Worm (Caenorhabditis elegans) whole organism, L4 larva: ENCODE results near the gene fah-1.
A peak's percentile ranks its signal among the peaks of the same experiment; 100 is the strongest.

Source experiments
- Y5F2A.4 ChIP-seq: fragments of 200-800 bp; sonication (Bioruptor generic); optimal IDR thresholded peaks from 2 replicates; lab custom pipeline; 2018; ENCODE audit warnings: mild to moderate bottlenecking, missing genetic modification characterization, missing compliant biosample characterization
- ceh-44 ChIP-seq: fragments of 200-800 bp; sonication (Bioruptor generic); IDR thresholded peaks from 2 replicates; pipeline ENCODE4 v1.3.6; 2022; ENCODE audit warnings: missing genetic modification reagents, missing genetic modification characterization, missing compliant biosample characterization
- dpl-1 ChIP-seq: fragments of 150-350 bp; optimal IDR thresholded peaks from 2 replicates; lab custom pipeline; 2014; ENCODE audit warnings: missing biosample characterization, missing genetic modification reagents, missing genetic modification characterization
- dve-1 ChIP-seq: sonication (generic microtip); optimal IDR thresholded peaks from 2 replicates; lab custom pipeline; 2017; ENCODE audit warnings: antibody characterized with exemption, mild to moderate bottlenecking, missing genetic modification characterization, missing compliant biosample characterization; ENCODE audit not compliant: insufficient read depth
- fos-1 ChIP-seq: fragments of 150-350 bp; optimal IDR thresholded peaks from 2 replicates; lab custom pipeline; 2014; ENCODE audit warnings: missing biosample characterization, missing genetic modification characterization
- hlh-11 ChIP-seq: fragments of 200-800 bp; sonication (Bioruptor generic); optimal IDR thresholded peaks from 2 replicates; lab custom pipeline; 2018; ENCODE audit warnings: mild to moderate bottlenecking, missing genetic modification characterization, missing compliant biosample characterization
- lsy-2 ChIP-seq, 2 experiments: fragments of 150-350 bp in 1 of 2; sonication (generic microtip) in 1 of 2; optimal IDR thresholded peaks; 2 replicates each; lab custom pipeline; 2014 to 2017; ENCODE audit warnings: missing biosample characterization in 2 of 2, missing genetic modification characterization in 2 of 2
- madf-9 ChIP-seq: fragments of 200-800 bp; sonication (Bioruptor generic); conservative IDR thresholded peaks from 2 replicates; pipeline ENCODE4 v1.3.6; 2022; ENCODE audit warnings: missing genetic modification reagents, missing genetic modification characterization, missing compliant biosample characterization
- nhr-237 ChIP-seq: sonication (generic microtip); optimal IDR thresholded peaks from 2 replicates; lab custom pipeline; 2017; ENCODE audit warnings: missing biosample characterization, missing genetic modification characterization
- snpc-4 ChIP-seq: fragments of 150-350 bp; optimal IDR thresholded peaks from 2 replicates; lab custom pipeline; 2014; ENCODE audit warnings: missing biosample characterization, missing genetic modification characterization
- unc-62 ChIP-seq, 3 experiments: fragments of 150-350 bp in 1 of 3; sonication (generic microtip); optimal IDR thresholded peaks in 2 of 3; peaks in 1 of 3; 1 replicate in 1 of 3; 2 replicates in 2 of 3; lab custom pipeline; 2014 to 2017; ENCODE audit warnings: missing biosample characterization in 3 of 3, missing genetic modification characterization in 3 of 3, missing genetic modification reagents in 3 of 3, missing genotype in 1 of 3
- zfp-3 ChIP-seq: fragments of 200-800 bp; sonication (Bioruptor generic); conservative IDR thresholded peaks from 2 replicates; pipeline ENCODE4 v1.3.6; 2022; ENCODE audit warnings: missing genetic modification reagents, missing genetic modification characterization, missing compliant biosample characterization
- zip-2 ChIP-seq: fragments of 150-350 bp; optimal IDR thresholded peaks from 2 replicates; lab custom pipeline; 2014; ENCODE audit warnings: missing biosample characterization, missing genetic modification characterization
- ztf-11 ChIP-seq: fragments of 150-350 bp; optimal IDR thresholded peaks from 2 replicates; lab custom pipeline; 2014; ENCODE audit warnings: missing biosample characterization, missing genetic modification characterization

DNA sequence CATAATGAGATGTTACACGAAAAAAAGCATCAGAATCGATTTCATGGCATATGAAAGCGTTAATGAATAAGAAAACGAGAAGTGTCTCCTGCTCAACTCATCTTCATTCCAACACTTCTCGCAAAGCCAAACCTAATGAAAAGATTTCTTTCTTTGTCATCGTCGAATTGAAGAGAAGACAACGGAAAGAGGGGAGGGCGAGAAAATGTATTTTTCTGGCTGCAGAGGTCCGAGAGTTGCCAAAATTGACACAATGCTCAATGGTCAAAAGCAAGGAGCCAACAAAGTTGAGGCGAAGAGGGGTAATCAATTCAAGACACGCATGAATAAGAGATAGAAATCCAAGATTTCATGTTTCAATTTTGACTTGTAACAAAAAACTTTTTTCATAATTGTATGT lies 29.6 kb downstream of the fah-1 start:
- no peak for TF ChIP-seq zip-2 (tag; lab: Kevin White, UChicago)
- no peak for TF ChIP-seq Y5F2A.4
- no peak for TF ChIP-seq fos-1
- TF ChIP-seq hlh-11 (tag; lab: Kevin White, UChicago), result no peak
- TF ChIP-seq ztf-11 (tag; lab: Kevin White, UChicago), result no peak
- peak in 1 of 2 experiments; percentile 13 for TF ChIP-seq unc-62 (GFP tag; optimal IDR thresholded peaks at IDR 0.05 in 1 of 2; lab: Kevin White, UChicago)
- no peak for TF ChIP-seq unc-62 (tag; optimal IDR thresholded peaks at IDR 0.05; lab: Kevin White, UChicago)
- no peak for TF ChIP-seq snpc-4
- no peak for TF ChIP-seq lsy-2 (tag; optimal IDR thresholded peaks at IDR 0.05; lab: Kevin White, UChicago)
- no peak for TF ChIP-seq ceh-44 (GFP tag; lab: Robert Waterston, UW)
- no peak for TF ChIP-seq nhr-237 (tag; lab: Kevin White, UChicago)
- TF ChIP-seq dve-1, result no peak
- TF ChIP-seq zfp-3 (GFP tag; lab: Robert Waterston, UW), result no peak
- TF ChIP-seq dpl-1 (GFP tag; lab: Kevin White, UChicago), result no peak
- no peak for TF ChIP-seq madf-9 (GFP tag; lab: Robert Waterston, UW)
